Fruit fly (Drosophila melanogaster) whole organism, adult: ENCODE results near the gene CG14401.
A peak's percentile ranks its signal among the peaks of the same experiment; 100 is the strongest.

Experiments used
- CG7045 ChIP-seq: fragments of 200-800 bp; sonication (Bioruptor generic); optimal IDR thresholded peaks from 2 replicates; lab custom pipeline; 2017; ENCODE audit warnings: missing biosample characterization, mild to moderate bottlenecking, missing genetic modification characterization
- bab1 ChIP-seq: fragments of 200-800 bp; sonication (Bioruptor generic); optimal IDR thresholded peaks from 3 replicates; lab custom pipeline; 2019; ENCODE audit warnings: missing biosample characterization, mild to moderate bottlenecking, missing genetic modification characterization, moderate library complexity
- cic ChIP-seq: fragments of 200-800 bp; sonication (Bioruptor generic); optimal IDR thresholded peaks from 2 replicates; lab custom pipeline; 2017; ENCODE audit warnings: missing biosample characterization, mild to moderate bottlenecking, missing genetic modification characterization, moderate library complexity
- ovo ChIP-seq: fragments of 200-800 bp; sonication (Bioruptor generic); optimal IDR thresholded peaks from 2 replicates; lab custom pipeline; 2016; ENCODE audit warnings: missing biosample characterization, missing genetic modification characterization
- pad ChIP-seq: fragments of 200-800 bp; sonication (Bioruptor generic); optimal IDR thresholded peaks from 3 replicates; lab custom pipeline; 2017; ENCODE audit warnings: missing biosample characterization, missing genetic modification characterization, mild to moderate bottlenecking, moderate library complexity, missing genetic modification reagents
- toe ChIP-seq: fragments of 200-800 bp; sonication (Bioruptor generic); optimal IDR thresholded peaks from 2 replicates; lab custom pipeline; 2016; ENCODE audit warnings: missing biosample characterization, missing genetic modification characterization

DNA sequence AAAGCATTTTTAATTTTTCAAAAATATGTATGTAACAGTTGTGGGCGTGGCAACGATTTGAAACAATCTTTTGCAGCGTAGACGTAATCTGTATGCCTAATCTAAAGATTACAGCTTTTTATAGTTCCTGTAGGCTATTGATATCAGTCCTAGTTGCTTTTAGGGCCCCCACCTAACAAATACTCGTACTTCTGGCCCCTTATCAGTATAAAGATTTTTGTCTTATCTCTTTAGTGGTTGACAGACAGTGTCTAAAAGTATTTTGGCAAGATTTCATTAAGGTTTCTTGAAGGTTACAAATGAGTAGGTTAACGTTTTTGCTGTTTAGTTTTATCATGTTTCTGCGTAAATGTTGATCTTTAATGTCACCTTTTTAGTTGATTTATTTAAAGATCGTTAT, 41.0 kb upstream of the CG14401 start:
- TF ChIP-seq pad (GFP tag; lab: Kevin White, UChicago) (no peak), CG7045 (GFP tag; lab: Kevin White, UChicago) (no peak), cic (GFP tag; lab: Kevin White, UChicago) (peak; percentile 55), toe (GFP tag; lab: Kevin White, UChicago) (no peak), ovo (no peak), bab1 (GFP tag; lab: Kevin White, UChicago) (no peak)
